Fruit fly (Drosophila melanogaster) whole organism, embryonic: Measurements from ENCODE around the gene CG9673.

Experiments
- CG12155 ChIP-seq: fragments of 200-800 bp; sonication (Bioruptor generic); optimal IDR thresholded peaks from 3 replicates; lab custom pipeline; 2016; ENCODE audit warnings: missing biosample characterization, missing genetic modification characterization
- CG12769 ChIP-seq: fragments of 200-800 bp; sonication (Bioruptor generic); optimal IDR thresholded peaks from 2 replicates; lab custom pipeline; 2019; ENCODE audit warnings: missing biosample characterization, mild to moderate bottlenecking, missing genetic modification characterization, moderate library complexity
- CG14860 ChIP-seq: fragments of 200-800 bp; sonication (Bioruptor generic); IDR thresholded peaks from 3 replicates; pipeline ENCODE4 v1.3.6; 2022; ENCODE audit warnings: missing biosample characterization, missing genetic modification characterization; ENCODE audit not compliant: partially characterized antibody
- CG1529 ChIP-seq: fragments of 200-800 bp; sonication (Bioruptor generic); optimal IDR thresholded peaks from 3 replicates; lab custom pipeline; 2018; ENCODE audit warnings: missing biosample characterization, missing genetic modification characterization
- CG16813 ChIP-seq: fragments of 200-800 bp; sonication (Bioruptor generic); IDR thresholded peaks from 3 replicates; pipeline ENCODE4 v1.3.6; 2022; ENCODE audit warnings: missing biosample characterization, missing genetic modification characterization; ENCODE audit not compliant: partially characterized antibody
- CG17612 ChIP-seq: fragments of 200-800 bp; sonication (Bioruptor generic); IDR thresholded peaks from 2 replicates; pipeline ENCODE4 v1.3.6; 2022; ENCODE audit warnings: missing biosample characterization, missing genetic modification characterization
- CG18599 ChIP-seq: fragments of 200-800 bp; sonication (Bioruptor generic); optimal IDR thresholded peaks from 3 replicates; lab custom pipeline; 2017; ENCODE audit warnings: missing biosample characterization, missing genetic modification characterization, mild to moderate bottlenecking, moderate library complexity, missing genetic modification reagents
- CG18619 ChIP-seq: fragments of 200-800 bp; sonication (Bioruptor generic); optimal IDR thresholded peaks from 3 replicates; lab custom pipeline; 2017; ENCODE audit warnings: missing biosample characterization, mild to moderate bottlenecking, missing genetic modification characterization
- CG2116 ChIP-seq: fragments of 200-800 bp; sonication (Bioruptor generic); optimal IDR thresholded peaks from 3 replicates; lab custom pipeline; 2018; ENCODE audit warnings: missing biosample characterization, mild to moderate bottlenecking, missing genetic modification characterization
- CG2199 ChIP-seq: fragments of 200-800 bp; sonication (Bioruptor generic); IDR thresholded peaks from 3 replicates; pipeline ENCODE4 v1.3.6; 2022; ENCODE audit warnings: missing biosample characterization, missing genetic modification characterization
- CG3838 ChIP-seq: fragments of 200-800 bp; sonication (Bioruptor generic); optimal IDR thresholded peaks from 3 replicates; lab custom pipeline; 2016; ENCODE audit warnings: missing biosample characterization, missing genetic modification characterization
- CG4404 ChIP-seq: fragments of 200-800 bp; sonication (Bioruptor generic); IDR thresholded peaks from 2 replicates; pipeline ENCODE4 v1.3.6; 2022; ENCODE audit warnings: missing biosample characterization, missing genetic modification characterization
- CG4820 ChIP-seq: fragments of 200-800 bp; sonication (Bioruptor generic); optimal IDR thresholded peaks from 3 replicates; lab custom pipeline; 2016; ENCODE audit warnings: missing biosample characterization, missing genetic modification characterization
- CG5953 ChIP-seq: fragments of 200-800 bp; sonication (Bioruptor generic); IDR thresholded peaks from 2 replicates; pipeline ENCODE4 v1.3.6; 2022; ENCODE audit warnings: missing biosample characterization, missing genetic modification characterization
- CG6654 ChIP-seq: fragments of 200-800 bp; sonication (Bioruptor generic); optimal IDR thresholded peaks from 2 replicates; lab custom pipeline; 2017; ENCODE audit warnings: missing biosample characterization, mild to moderate bottlenecking, missing genetic modification characterization
- CG7357 ChIP-seq: fragments of 200-800 bp; sonication (Bioruptor generic); IDR thresholded peaks from 3 replicates; pipeline ENCODE4 v1.3.6; 2022; ENCODE audit warnings: missing biosample characterization, missing genetic modification characterization
- CG7372 ChIP-seq: fragments of 200-800 bp; sonication (Bioruptor generic); IDR thresholded peaks from 2 replicates; pipeline ENCODE4 v1.3.6; 2022; ENCODE audit warnings: missing biosample characterization, missing genetic modification characterization
- CG8944 ChIP-seq: fragments of 200-800 bp; sonication (Bioruptor generic); optimal IDR thresholded peaks from 3 replicates; lab custom pipeline; 2016; ENCODE audit warnings: missing biosample characterization, missing genetic modification characterization
- D ChIP-seq, 2 experiments: fragments of 200-800 bp in 1 of 2; fragments of >200 bp in 1 of 2; sonication (Bioruptor generic) in 1 of 2; optimal IDR thresholded peaks; 2 replicates in 1 of 2; 3 replicates in 1 of 2; lab custom pipeline; 2017; ENCODE audit warnings: mild to moderate bottlenecking in 1 of 2, missing biosample characterization in 1 of 2, missing genetic modification characterization in 1 of 2, missing genetic modification reagents in 1 of 2
- Dip2 ChIP-seq: fragments of 200-800 bp; sonication (Bioruptor generic); IDR thresholded peaks from 2 replicates; pipeline ENCODE4 v1.3.6; 2022; ENCODE audit warnings: missing biosample characterization, missing genetic modification characterization
- Dp ChIP-seq: fragments of 200-800 bp; sonication (Bioruptor generic); optimal IDR thresholded peaks from 2 replicates; lab custom pipeline; 2018; ENCODE audit warnings: missing biosample characterization, mild to moderate bottlenecking, missing genetic modification characterization, moderate library complexity
- Eip74EF ChIP-seq, 2 experiments: fragments of 200-800 bp in 1 of 2; fragments of >200 bp in 1 of 2; sonication (Bioruptor generic) in 1 of 2; optimal IDR thresholded peaks; 2 replicates each; lab custom pipeline; 2017 to 2019; ENCODE audit warnings: missing biosample characterization in 2 of 2, missing genetic modification characterization in 2 of 2, mild to moderate bottlenecking in 1 of 2, moderate library complexity in 1 of 2
- Ets97D ChIP-seq: fragments of 200-800 bp; sonication (Bioruptor generic); optimal IDR thresholded peaks from 3 replicates; lab custom pipeline; 2016; ENCODE audit warnings: missing biosample characterization, missing genetic modification characterization
- H15 ChIP-seq: fragments of 200-800 bp; sonication (Bioruptor generic); IDR thresholded peaks from 3 replicates; pipeline ENCODE4 v1.3.6; 2022; ENCODE audit warnings: missing biosample characterization, missing genetic modification characterization
- Jarid2 ChIP-seq: fragments of 200-800 bp; sonication (Bioruptor generic); optimal IDR thresholded peaks from 3 replicates; lab custom pipeline; 2017; ENCODE audit warnings: mild to moderate bottlenecking, missing biosample characterization, missing genetic modification reagents, missing genetic modification characterization
- Max ChIP-seq: fragments of 200-800 bp; sonication (Bioruptor generic); optimal IDR thresholded peaks from 2 replicates; lab custom pipeline; 2016; ENCODE audit warnings: missing biosample characterization, mild to moderate bottlenecking, missing genetic modification characterization
- Spps ChIP-seq: fragments of 200-800 bp; sonication (Bioruptor generic); optimal IDR thresholded peaks from 2 replicates; lab custom pipeline; 2018; ENCODE audit warnings: missing biosample characterization, mild to moderate bottlenecking, missing genetic modification characterization
- Stat92E ChIP-seq, 3 experiments: fragments of >200 bp in 2 of 3; fragments of 200-800 bp in 1 of 3; sonication (Bioruptor generic) in 1 of 3; optimal IDR thresholded peaks; 2 replicates each; lab custom pipeline; 2017 to 2019; ENCODE audit warnings: missing biosample characterization in 3 of 3, missing genetic modification characterization in 3 of 3, mild to moderate bottlenecking in 1 of 3, moderate library complexity in 1 of 3
- ara ChIP-seq: fragments of 200-800 bp; sonication (Bioruptor generic); IDR thresholded peaks from 2 replicates; pipeline ENCODE4 v1.3.6; 2022; ENCODE audit warnings: missing biosample characterization, missing genetic modification characterization
- bbx ChIP-seq: fragments of 200-800 bp; sonication (Bioruptor generic); IDR thresholded peaks from 2 replicates; pipeline ENCODE4 v1.3.6; 2022; ENCODE audit warnings: missing biosample characterization, missing genetic modification characterization; ENCODE audit not compliant: partially characterized antibody
- br ChIP-seq: fragments of >200 bp; optimal IDR thresholded peaks from 2 replicates; lab custom pipeline; 2017
- chn ChIP-seq: fragments of 200-800 bp; sonication (Bioruptor generic); optimal IDR thresholded peaks from 2 replicates; lab custom pipeline; 2016; ENCODE audit warnings: missing biosample characterization, missing genetic modification characterization
- da ChIP-seq: fragments of 200-800 bp; sonication (Bioruptor generic); optimal IDR thresholded peaks from 2 replicates; lab custom pipeline; 2016; ENCODE audit warnings: missing biosample characterization, missing genetic modification characterization
- dan ChIP-seq: fragments of 200-800 bp; sonication (Bioruptor generic); IDR thresholded peaks from 2 replicates; pipeline ENCODE4 v1.3.6; 2022; ENCODE audit warnings: missing biosample characterization, missing genetic modification characterization
- danr ChIP-seq: fragments of 200-800 bp; sonication (Bioruptor generic); IDR thresholded peaks from 2 replicates; pipeline ENCODE4 v1.3.6; 2022; ENCODE audit warnings: missing biosample characterization, missing genetic modification characterization
- dmrt11E ChIP-seq: fragments of 200-800 bp; sonication (Bioruptor generic); optimal IDR thresholded peaks from 3 replicates; lab custom pipeline; 2018; ENCODE audit warnings: missing biosample characterization, mild to moderate bottlenecking, missing genetic modification characterization, moderate library complexity
- dmrt99B ChIP-seq: fragments of 200-800 bp; sonication (Bioruptor generic); optimal IDR thresholded peaks from 2 replicates; lab custom pipeline; 2018; ENCODE audit warnings: missing biosample characterization, mild to moderate bottlenecking, missing genetic modification characterization, moderate library complexity
- esg ChIP-seq: fragments of 200-800 bp; sonication (Bioruptor generic); conservative IDR thresholded peaks from 2 replicates; pipeline ENCODE4 v1.3.6; 2022; ENCODE audit warnings: missing biosample characterization, missing genetic modification characterization
- fru ChIP-seq: fragments of >200 bp; optimal IDR thresholded peaks from 2 replicates; lab custom pipeline; 2017
- ftz-f1 ChIP-seq: fragments of 200-800 bp; sonication (Bioruptor generic); optimal IDR thresholded peaks from 2 replicates; lab custom pipeline; 2016; ENCODE audit warnings: missing biosample characterization, missing genetic modification characterization
- jumu ChIP-seq: fragments of 200-800 bp; sonication (Bioruptor generic); optimal IDR thresholded peaks from 3 replicates; lab custom pipeline; 2016; ENCODE audit warnings: missing biosample characterization, missing genetic modification characterization
- knrl ChIP-seq: fragments of 200-800 bp; sonication (Bioruptor generic); IDR thresholded peaks from 3 replicates; pipeline ENCODE4 v1.3.6; 2022; ENCODE audit warnings: missing biosample characterization, missing genetic modification characterization; ENCODE audit not compliant: partially characterized antibody
- nerfin-2 ChIP-seq: fragments of 200-800 bp; sonication (Bioruptor generic); IDR thresholded peaks from 2 replicates; pipeline ENCODE4 v1.3.6; 2022; ENCODE audit warnings: missing biosample characterization, missing genetic modification characterization; ENCODE audit not compliant: partially characterized antibody
- org-1 ChIP-seq: fragments of 200-800 bp; sonication (Bioruptor generic); optimal IDR thresholded peaks from 2 replicates; lab custom pipeline; 2017; ENCODE audit warnings: missing biosample characterization, missing genetic modification characterization
- pfk ChIP-seq: fragments of 200-800 bp; sonication (Bioruptor generic); optimal IDR thresholded peaks from 2 replicates; lab custom pipeline; 2018; ENCODE audit warnings: missing biosample characterization, mild to moderate bottlenecking, missing genetic modification characterization, moderate library complexity
- psq ChIP-seq: fragments of 200-800 bp; sonication (Bioruptor generic); optimal IDR thresholded peaks from 2 replicates; lab custom pipeline; 2017; ENCODE audit warnings: missing biosample characterization, missing genetic modification characterization
- sug ChIP-seq: fragments of 200-800 bp; optimal IDR thresholded peaks from 2 replicates; lab custom pipeline; 2019; ENCODE audit warnings: missing biosample characterization, mild to moderate bottlenecking, missing genetic modification characterization, moderate library complexity
- tna ChIP-seq: fragments of 200-800 bp; sonication (Bioruptor generic); IDR thresholded peaks from 2 replicates; pipeline ENCODE4 v1.3.6; 2022; ENCODE audit warnings: missing biosample characterization, missing genetic modification characterization; ENCODE audit not compliant: partially characterized antibody
- unc-4 ChIP-seq: fragments of 200-800 bp; sonication (Bioruptor generic); IDR thresholded peaks from 2 replicates; pipeline ENCODE4 v1.3.6; 2022; ENCODE audit warnings: missing biosample characterization, missing genetic modification characterization; ENCODE audit not compliant: partially characterized antibody
- zfh2 ChIP-seq: fragments of 200-800 bp; sonication (Bioruptor generic); optimal IDR thresholded peaks from 2 replicates; lab custom pipeline; 2016; ENCODE audit warnings: missing biosample characterization, missing genetic modification characterization

The CG9673 gene

dm6 chrX:16691440-16691839, 12.2 kb downstream of the CG9673 start (continued):
- peak; percentile 83 for TF ChIP-seq H15 (GFP tag; lab: Robert Waterston, UW)
- TF ChIP-seq CG18619 (GFP tag; lab: Kevin White, UChicago): peak; percentile 73
- peak; percentile 71 for TF ChIP-seq Spps
- peak; percentile 76 for TF ChIP-seq CG7357 (GFP tag; lab: Robert Waterston, UW)
- TF ChIP-seq CG1529 (GFP tag; lab: Kevin White, UChicago): peak; percentile 88
- peak; percentile 29 for TF ChIP-seq da (GFP tag; lab: Kevin White, UChicago)
- TF ChIP-seq CG16813 (GFP tag; lab: Robert Waterston, UW): no peak
- TF ChIP-seq CG14860 (GFP tag; lab: Robert Waterston, UW): no peak
- peak; percentile 58 for TF ChIP-seq CG12155 (GFP tag; lab: Kevin White, UChicago)
- TF ChIP-seq unc-4: no peak
- TF ChIP-seq pfk (GFP tag; lab: Kevin White, UChicago): no peak
- TF ChIP-seq esg: peak; percentile 86
- TF ChIP-seq CG17612 (GFP tag; lab: Robert Waterston, UW): peak; percentile 49; the same call in 1 of the 2 replicates
- peak; percentile 43; the same call in 1 of the 2 replicates for TF ChIP-seq dan
- peak; percentile 67 for TF ChIP-seq CG4404 (GFP tag; lab: Robert Waterston, UW)
- peak; percentile 51 for TF ChIP-seq sug (tag; lab: Kevin White, UChicago)
- peak; percentile 87 for TF ChIP-seq CG4820
- peak in 1 of 3 experiments; percentile 45 for TF ChIP-seq Stat92E (GFP tag; optimal IDR thresholded peaks at IDR 0.05; lab: Kevin White, UChicago)
- no peak for TF ChIP-seq ftz-f1 (GFP tag; lab: Kevin White, UChicago)
- no peak for TF ChIP-seq fru (lab: Kevin White, UChicago)
- peak; percentile 85 for TF ChIP-seq dmrt11E
- peak; percentile 42 for TF ChIP-seq CG2116 (GFP tag; lab: Kevin White, UChicago)
- TF ChIP-seq Jarid2 (GFP tag; lab: Kevin White, UChicago): peak; percentile 56
- TF ChIP-seq jumu (GFP tag; lab: Kevin White, UChicago): peak; percentile 87
- TF ChIP-seq nerfin-2 (GFP tag; lab: Robert Waterston, UW): no peak
- no peak for TF ChIP-seq Dp (GFP tag; lab: Kevin White, UChicago)
- peak; percentile 67 for TF ChIP-seq CG6654 (GFP tag; lab: Kevin White, UChicago)
- peak in 1 of 2 experiments; percentile 84 for TF ChIP-seq Eip74EF (GFP tag; optimal IDR thresholded peaks at IDR 0.05; lab: Kevin White, UChicago)
- TF ChIP-seq zfh2 (GFP tag; lab: Kevin White, UChicago): peak; percentile 33
- no peak for TF ChIP-seq knrl
- peak; percentile 78 for TF ChIP-seq CG18599 (GFP tag; lab: Kevin White, UChicago)
- TF ChIP-seq D (optimal IDR thresholded peaks at IDR 0.05; lab: Kevin White, UChicago): no peak
- peak; percentile 88 for TF ChIP-seq D (GFP tag; optimal IDR thresholded peaks at IDR 0.05; lab: Kevin White, UChicago)
- peak; percentile 74; the same call in 1 of the 2 replicates for TF ChIP-seq CG7372
- peak; percentile 93 for TF ChIP-seq ara (GFP tag; lab: Robert Waterston, UW)
- peak; percentile 82 for TF ChIP-seq org-1 (GFP tag; lab: Kevin White, UChicago)
- TF ChIP-seq CG8944 (GFP tag; lab: Kevin White, UChicago): peak; percentile 84
- peak; percentile 59 for TF ChIP-seq CG3838 (GFP tag; lab: Kevin White, UChicago)
- no peak for TF ChIP-seq Dip2 (GFP tag; lab: Robert Waterston, UW)
- peak; percentile 82 for TF ChIP-seq CG5953 (GFP tag; lab: Robert Waterston, UW)
- TF ChIP-seq bbx (GFP tag; lab: Robert Waterston, UW): no peak
- peak; percentile 86 for TF ChIP-seq chn (GFP tag; lab: Kevin White, UChicago)
- peak; percentile 89 for TF ChIP-seq dmrt99B
- TF ChIP-seq br (lab: Kevin White, UChicago): no peak
- TF ChIP-seq CG2199: peak; percentile 91
- TF ChIP-seq danr (GFP tag; lab: Robert Waterston, UW): peak; percentile 75
- peak; percentile 57 for TF ChIP-seq Ets97D (GFP tag; lab: Kevin White, UChicago)
- no peak for TF ChIP-seq tna
- TF ChIP-seq Max (GFP tag; lab: Kevin White, UChicago): peak; percentile 56
- peak; percentile 85 for TF ChIP-seq CG12769 (tag; lab: Kevin White, UChicago)
- peak; percentile 61 for TF ChIP-seq psq (GFP tag; lab: Kevin White, UChicago)
